Worm (Caenorhabditis elegans): ENCODE results near the gene fbxb-19.
"Not testable (repeated sequence)": the region's sequence is repeated elsewhere in the genome, so short reads cannot be mapped to it uniquely, and the experiment has no call there.

The fbxb-19 gene

DNA sequence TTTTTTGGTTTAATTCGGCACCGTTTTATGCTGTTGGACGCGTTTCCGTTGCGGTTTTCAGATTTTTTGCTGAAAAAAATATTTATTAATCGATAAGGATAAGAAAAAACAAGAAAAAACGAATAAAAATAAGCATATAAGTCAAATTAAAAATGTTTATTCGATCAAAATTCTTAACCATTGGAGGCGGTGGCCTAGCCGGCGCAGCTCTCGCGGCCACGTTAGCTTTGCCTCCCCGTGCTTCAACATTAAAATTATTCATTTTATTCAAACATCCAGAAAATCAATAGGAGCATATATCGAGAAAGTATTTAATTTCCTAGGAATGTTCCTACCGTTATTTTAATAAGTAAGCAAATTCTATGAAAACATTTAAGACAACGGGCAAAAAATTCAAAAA, 26.1 kb downstream of the fbxb-19 start, which contains the start of gene ZC204.14:
Gene ZC204.14 (minus strand): TSS at position 69 of the 400 bp plus-strand sequence.
- peak in 1 of 2 experiments; percentile 46 for TF ChIP-seq lsy-2 (tag; optimal IDR thresholded peaks at IDR 0.05)
- TF ChIP-seq nhr-42 (GFP tag; IDR thresholded peaks at IDR 0.05) = no peak
- TF ChIP-seq lin-13 (GFP tag; optimal IDR thresholded peaks at IDR 0.05) = no peak
- TF ChIP-seq spr-1 (tag; optimal IDR thresholded peaks at IDR 0.05) = no peak
- no peak for TF ChIP-seq lim-7 (GFP tag; IDR thresholded peaks at IDR 0.05)
- no peak for TF ChIP-seq mxl-2 (GFP tag; conservative IDR thresholded peaks at IDR 0.05)
- no peak for TF ChIP-seq Y75B8A.6 (GFP tag; IDR thresholded peaks at IDR 0.05)
- no peak for TF ChIP-seq lin-1 (GFP tag; IDR thresholded peaks at IDR 0.05)
- TF ChIP-seq F37D6.2 (tag; optimal IDR thresholded peaks at IDR 0.05) = no peak
- TF ChIP-seq mes-2 (tag; optimal IDR thresholded peaks at IDR 0.05; ENCODE audit: poor library complexity, severe bottlenecking) = peak; percentile 51
- no peak for TF ChIP-seq nhr-111 (GFP tag; optimal IDR thresholded peaks at IDR 0.05)
- no peak for TF ChIP-seq nhr-6 (tag; optimal IDR thresholded peaks at IDR 0.05)
- no peak for TF ChIP-seq hmg-1.1 (GFP tag; IDR thresholded peaks at IDR 0.05)

DNA sequence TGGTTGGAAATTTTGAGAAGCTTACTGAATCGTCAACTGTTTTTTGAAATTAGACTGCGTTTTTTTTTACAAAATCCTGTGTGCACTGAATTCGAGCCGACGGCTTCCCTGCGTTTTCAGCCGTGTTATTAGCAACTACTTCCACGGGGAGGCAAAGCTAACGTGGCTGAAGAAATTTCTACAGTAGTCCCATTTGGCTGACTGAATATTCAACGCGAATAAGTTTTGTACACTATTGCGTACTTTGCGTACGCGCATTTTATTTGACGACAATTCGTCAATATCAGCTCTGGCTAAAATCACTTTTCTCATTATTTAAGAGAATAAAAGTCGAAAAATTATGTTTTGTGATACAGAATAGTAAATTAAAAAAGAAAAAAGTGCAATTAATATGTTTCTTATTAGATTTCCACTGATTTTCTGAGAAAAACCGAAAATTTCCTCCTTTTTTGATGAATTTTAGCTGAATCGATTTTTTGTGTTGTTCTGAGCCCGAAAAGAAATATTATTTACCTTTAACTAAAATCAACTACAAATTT, 27.6 kb downstream of the fbxb-19 start:
- TF ChIP-seq duxl-1 (tag; optimal IDR thresholded peaks at IDR 0.05; ENCODE audit: poor library complexity) = peak; percentile 51
- 0 out of 2 replicates have a peak, but pooled peaks have one; percentile 43 for TF ChIP-seq T26A8.4 (GFP tag; IDR thresholded peaks at IDR 0.05)
- TF ChIP-seq D1046.2 (GFP tag; IDR thresholded peaks at IDR 0.05) = 0 out of 2 replicates have a peak, but pooled peaks have one; percentile 24
- TF ChIP-seq hmg-1.1 (GFP tag; IDR thresholded peaks at IDR 0.05) = peak; percentile 49
- peak; percentile 26 for TF ChIP-seq mes-2 (tag; optimal IDR thresholded peaks at IDR 0.05; ENCODE audit: poor library complexity, severe bottlenecking)
- peak; percentile 23; the same call in 1 of the 2 replicates for TF ChIP-seq dmd-6 (GFP tag; IDR thresholded peaks at IDR 0.05)
- TF ChIP-seq tra-1 (GFP tag; IDR thresholded peaks at IDR 0.05) = 0 out of 2 replicates have a peak, but pooled peaks have one; percentile 16
- TF ChIP-seq Y48G9A.11 (GFP tag; IDR thresholded peaks at IDR 0.05) = peak; percentile 72

ce11 chrII:1660888-1661287, 28.1 kb downstream of the fbxb-19 start, which contains the start of gene ZC204.13:
TSS of gene ZC204.13 (minus strand) at chrII:1660988.
- not testable (repeated sequence) for TF ChIP-seq nhr-41 (GFP tag; IDR thresholded peaks at IDR 0.05); Y105C5A.15 (GFP tag; IDR thresholded peaks at IDR 0.05); mes-2 (tag; optimal IDR thresholded peaks at IDR 0.05; ENCODE audit: poor library complexity, severe bottlenecking)

- not testable (repeated sequence) for TF ChIP-seq daf-16 (GFP tag; optimal IDR thresholded peaks at IDR 0.05)
- TF ChIP-seq daf-16 (tag; optimal IDR thresholded peaks at IDR 0.05) (peak; percentile 48), nhr-28 (tag; optimal IDR thresholded peaks at IDR 0.05) (peak; percentile 47), nhr-41 (GFP tag; IDR thresholded peaks at IDR 0.05) (0 out of 2 replicates have a peak, but pooled peaks have one; percentile 14), dmd-9 (GFP tag; IDR thresholded peaks at IDR 0.05) (0 out of 2 replicates have a peak, but pooled peaks have one; percentile 27), duxl-1 (tag; optimal IDR thresholded peaks at IDR 0.05; ENCODE audit: poor library complexity) (peak; percentile 26), php-3 (GFP tag; IDR thresholded peaks at IDR 0.05) (peak; percentile 70), lin-1 (GFP tag; IDR thresholded peaks at IDR 0.05) (peak; percentile 43; the same call in 1 of the 2 replicates), pqm-1 (tag; optimal IDR thresholded peaks at IDR 0.05) (peak; percentile 68), hlh-11 (tag; optimal IDR thresholded peaks at IDR 0.05) (peak; percentile 36), T26A8.4 (GFP tag; IDR thresholded peaks at IDR 0.05) (0 out of 2 replicates have a peak, but pooled peaks have one; percentile 45), dmd-6 (GFP tag; IDR thresholded peaks at IDR 0.05) (peak; percentile 88), tra-1 (GFP tag; IDR thresholded peaks at IDR 0.05) (peak; percentile 55; the same call in 1 of the 2 replicates)
Measured at ce11 chrII:1659729-1660128, 29.3 kb downstream of the fbxb-19 start.

DNA sequence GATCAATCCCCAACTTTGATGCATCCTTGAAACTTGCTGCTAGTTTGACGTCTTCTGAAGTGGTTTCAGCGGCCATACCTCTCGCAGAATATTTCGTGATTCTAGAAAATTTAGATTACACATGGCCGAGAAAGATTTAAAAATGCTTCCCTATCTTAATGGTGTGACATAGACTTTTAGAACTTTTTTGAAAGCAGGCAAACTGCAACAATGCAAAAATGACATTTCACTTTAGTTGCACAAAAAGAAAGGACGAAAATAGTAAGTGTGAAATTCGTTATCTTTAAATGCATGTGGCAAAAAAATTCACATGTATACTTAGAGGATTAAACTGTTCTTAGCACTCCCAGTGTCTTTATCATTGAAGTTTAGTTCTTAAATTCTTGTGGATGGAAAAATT, 31.8 kb downstream of the fbxb-19 start, which contains the start of gene ZC204.12:
Gene ZC204.12 (minus strand): TSS at position 101 of the 400 bp plus-strand sequence.
- no peak for TF ChIP-seq sdz-12 (GFP tag; optimal IDR thresholded peaks at IDR 0.05)
- no peak for TF ChIP-seq php-3 (GFP tag; IDR thresholded peaks at IDR 0.05)
- TF ChIP-seq aha-1 (tag) = no peak

All from whole organism, L4 larva.